Fruit fly (Drosophila melanogaster) whole organism, wandering third instar larva: Measurements from ENCODE around the gene CG3294.

ENCODE experiments used
- Abd-B ChIP-seq: fragments of >200 bp; optimal IDR thresholded peaks from 2 replicates; lab custom pipeline; 2017; ENCODE audit warnings: missing biosample characterization, missing genetic modification characterization
- CG32264 ChIP-seq: fragments of 200-800 bp; sonication (Bioruptor generic); optimal IDR thresholded peaks from 2 replicates; lab custom pipeline; 2016; ENCODE audit warnings: missing biosample characterization, missing genetic modification characterization
- CG9705 ChIP-seq: fragments of 200-800 bp; sonication (Bioruptor generic); optimal IDR thresholded peaks from 2 replicates; lab custom pipeline; 2018; ENCODE audit warnings: missing biosample characterization, mild to moderate bottlenecking, missing genetic modification characterization
- CrebA ChIP-seq: fragments of 200-800 bp; sonication (Bioruptor generic); optimal IDR thresholded peaks from 2 replicates; lab custom pipeline; 2016; ENCODE audit warnings: missing biosample characterization, mild to moderate bottlenecking, missing genetic modification characterization, borderline replicate concordance
- Dfd ChIP-seq: fragments of >200 bp; optimal IDR thresholded peaks from 2 replicates; lab custom pipeline; 2017; ENCODE audit warnings: missing biosample characterization, missing genetic modification characterization
- Dif ChIP-seq: fragments of 200-275, 200-300 bp; sonication (Bioruptor generic); optimal IDR thresholded peaks from 2 replicates; lab custom pipeline; 2018; ENCODE audit warnings: missing biosample characterization, missing genetic modification characterization; ENCODE audit not compliant: partially characterized antibody
- GATAd ChIP-seq: sonication (Bioruptor generic); optimal IDR thresholded peaks from 2 replicates; lab custom pipeline; 2016; ENCODE audit warnings: missing biosample characterization, missing genetic modification characterization
- HLH106 ChIP-seq: fragments of 200-800 bp; optimal IDR thresholded peaks from 3 replicates; lab custom pipeline; 2019; ENCODE audit warnings: missing biosample characterization, mild to moderate bottlenecking, missing genetic modification characterization, moderate library complexity
- Hnf4 ChIP-seq: fragments of 200-800 bp; sonication (Bioruptor generic); optimal IDR thresholded peaks from 2 replicates; lab custom pipeline; 2016; ENCODE audit warnings: missing biosample characterization, mild to moderate bottlenecking, missing genetic modification characterization
- Hr78 ChIP-seq: fragments of >200 bp; optimal IDR thresholded peaks from 2 replicates; lab custom pipeline; 2017; ENCODE audit warnings: missing biosample characterization, missing genetic modification characterization
- Hr83 ChIP-seq: fragments of 200-300 bp; sonication (Bioruptor generic); optimal IDR thresholded peaks from 2 replicates; lab custom pipeline; 2016; ENCODE audit warnings: missing biosample characterization, mild to moderate bottlenecking, missing genetic modification characterization, moderate library complexity; ENCODE audit not compliant: poor library complexity, severe bottlenecking
- Jra ChIP-seq: sonication (Bioruptor generic); optimal IDR thresholded peaks from 2 replicates; lab custom pipeline; 2016; ENCODE audit warnings: missing biosample characterization, missing genetic modification characterization
- Mio ChIP-seq: sonication (Bioruptor generic); optimal IDR thresholded peaks from 2 replicates; lab custom pipeline; 2016; ENCODE audit warnings: missing biosample characterization, missing genetic modification characterization
- Myc ChIP-seq: fragments of >200 bp; optimal IDR thresholded peaks from 2 replicates; lab custom pipeline; 2017
- N ChIP-seq: fragments of >200 bp; optimal IDR thresholded peaks from 2 replicates; lab custom pipeline; 2018; ENCODE audit warnings: missing biosample characterization, missing external identifiers, missing genetic modification characterization
- OdsH ChIP-seq: fragments of 200-800 bp; sonication (Bioruptor generic); optimal IDR thresholded peaks from 2 replicates; lab custom pipeline; 2016; ENCODE audit warnings: missing biosample characterization, mild to moderate bottlenecking, missing genetic modification characterization
- Rel ChIP-seq, 2 experiments: fragments of 200-800 bp; sonication (Bioruptor generic) in 1 of 2; optimal IDR thresholded peaks; 2 replicates in 1 of 2; 3 replicates in 1 of 2; lab custom pipeline; 2016 to 2019; ENCODE audit warnings: mild to moderate bottlenecking in 2 of 2, missing biosample characterization in 2 of 2, missing genetic modification characterization in 2 of 2, moderate library complexity in 1 of 2
- Sp1 ChIP-seq: fragments of 200-800 bp; sonication (Bioruptor generic); optimal IDR thresholded peaks from 3 replicates; lab custom pipeline; 2019; ENCODE audit warnings: missing biosample characterization, mild to moderate bottlenecking, missing genetic modification characterization, moderate library complexity
- Vsx2 ChIP-seq: fragments of 200-300, 225-300 bp; sonication (Bioruptor generic); optimal IDR thresholded peaks from 2 replicates; lab custom pipeline; 2018; ENCODE audit warnings: missing biosample characterization, missing genetic modification characterization; ENCODE audit not compliant: partially characterized antibody
- br ChIP-seq: fragments of 200-800 bp; sonication (Bioruptor generic); optimal IDR thresholded peaks from 2 replicates; lab custom pipeline; 2016; ENCODE audit warnings: missing biosample characterization, missing genetic modification characterization
- brk ChIP-seq: fragments of 200-800 bp; sonication (Bioruptor generic); optimal IDR thresholded peaks from 2 replicates; lab custom pipeline; 2016; ENCODE audit warnings: missing biosample characterization, mild to moderate bottlenecking, missing genetic modification characterization
- dl ChIP-seq, 2 experiments: fragments of 175-275, 200-275 bp in 1 of 2; fragments of 200-275 bp in 1 of 2; sonication (Bioruptor generic); optimal IDR thresholded peaks; lab custom pipeline; 2018; ENCODE audit warnings: mild to moderate bottlenecking in 2 of 2, missing biosample characterization in 2 of 2, missing genetic modification characterization in 2 of 2, moderate library complexity in 2 of 2; ENCODE audit not compliant: partially characterized antibody in 2 of 2, insufficient read depth in 1 of 2
- dmrt93B ChIP-seq: fragments of 200-800 bp; sonication (Bioruptor generic); optimal IDR thresholded peaks from 2 replicates; lab custom pipeline; 2018; ENCODE audit warnings: missing biosample characterization, mild to moderate bottlenecking, missing genetic modification characterization
- dsf ChIP-seq: sonication (Bioruptor generic); optimal IDR thresholded peaks from 2 replicates; lab custom pipeline; 2016; ENCODE audit warnings: missing biosample characterization, missing genetic modification characterization, borderline replicate concordance
- ey ChIP-seq: fragments of 200-800 bp; sonication (Bioruptor generic); optimal IDR thresholded peaks from 2 replicates; lab custom pipeline; 2016; ENCODE audit warnings: missing biosample characterization, missing genetic modification characterization
- foxo ChIP-seq, 2 experiments: fragments of 200-800 bp; sonication (Bioruptor generic); optimal IDR thresholded peaks; 2 replicates in 1 of 2; 3 replicates in 1 of 2; lab custom pipeline; 2016 to 2017; ENCODE audit warnings: missing biosample characterization in 2 of 2, missing genetic modification characterization in 2 of 2
- fru ChIP-seq: fragments of 200-800 bp; sonication (Bioruptor generic); optimal IDR thresholded peaks from 3 replicates; lab custom pipeline; 2016; ENCODE audit warnings: missing biosample characterization, mild to moderate bottlenecking, missing genetic modification characterization
- h ChIP-seq: fragments of 200-800 bp; sonication (Bioruptor generic); optimal IDR thresholded peaks from 3 replicates; lab custom pipeline; 2016; ENCODE audit warnings: missing biosample characterization, mild to moderate bottlenecking, missing genetic modification characterization
- jim ChIP-seq: fragments of 175-275, 200-325 bp; sonication (Bioruptor generic); optimal IDR thresholded peaks from 2 replicates; lab custom pipeline; 2016; ENCODE audit warnings: missing biosample characterization, mild to moderate bottlenecking, missing genetic modification characterization
- lola ChIP-seq: fragments of >200 bp; optimal IDR thresholded peaks from 2 replicates; lab custom pipeline; 2017; ENCODE audit warnings: missing biosample characterization, missing genetic modification characterization
- pan ChIP-seq: fragments of >200 bp; optimal IDR thresholded peaks from 2 replicates; lab custom pipeline; 2017
- psq ChIP-seq: fragments of 200-800 bp; sonication (Bioruptor generic); optimal IDR thresholded peaks from 3 replicates; lab custom pipeline; 2017; ENCODE audit warnings: missing biosample characterization, mild to moderate bottlenecking, missing genetic modification characterization, moderate library complexity
- rgr ChIP-seq: fragments of 200-800 bp; sonication (Bioruptor generic); optimal IDR thresholded peaks from 3 replicates; lab custom pipeline; 2016; ENCODE audit warnings: missing biosample characterization, mild to moderate bottlenecking, missing genetic modification characterization
- sage ChIP-seq: fragments of 200-800 bp; sonication (Bioruptor generic); optimal IDR thresholded peaks from 2 replicates; lab custom pipeline; 2016; ENCODE audit warnings: missing biosample characterization, mild to moderate bottlenecking, missing genetic modification characterization
- sv ChIP-seq: fragments of 200-800 bp; sonication (Bioruptor generic); optimal IDR thresholded peaks from 3 replicates; lab custom pipeline; 2016; ENCODE audit warnings: missing biosample characterization, missing genetic modification characterization
- tai ChIP-seq: sonication (Bioruptor generic); optimal IDR thresholded peaks from 2 replicates; lab custom pipeline; 2016; ENCODE audit warnings: missing biosample characterization, missing genetic modification characterization
- usp ChIP-seq: fragments of >200 bp; optimal IDR thresholded peaks from 2 replicates; lab custom pipeline; 2017; ENCODE audit warnings: missing biosample characterization, missing genetic modification characterization
- woc ChIP-seq: sonication (Bioruptor generic); optimal IDR thresholded peaks from 2 replicates; lab custom pipeline; 2016; ENCODE audit warnings: missing biosample characterization, mild to moderate bottlenecking, missing genetic modification characterization

CG3294 gene

DNA sequence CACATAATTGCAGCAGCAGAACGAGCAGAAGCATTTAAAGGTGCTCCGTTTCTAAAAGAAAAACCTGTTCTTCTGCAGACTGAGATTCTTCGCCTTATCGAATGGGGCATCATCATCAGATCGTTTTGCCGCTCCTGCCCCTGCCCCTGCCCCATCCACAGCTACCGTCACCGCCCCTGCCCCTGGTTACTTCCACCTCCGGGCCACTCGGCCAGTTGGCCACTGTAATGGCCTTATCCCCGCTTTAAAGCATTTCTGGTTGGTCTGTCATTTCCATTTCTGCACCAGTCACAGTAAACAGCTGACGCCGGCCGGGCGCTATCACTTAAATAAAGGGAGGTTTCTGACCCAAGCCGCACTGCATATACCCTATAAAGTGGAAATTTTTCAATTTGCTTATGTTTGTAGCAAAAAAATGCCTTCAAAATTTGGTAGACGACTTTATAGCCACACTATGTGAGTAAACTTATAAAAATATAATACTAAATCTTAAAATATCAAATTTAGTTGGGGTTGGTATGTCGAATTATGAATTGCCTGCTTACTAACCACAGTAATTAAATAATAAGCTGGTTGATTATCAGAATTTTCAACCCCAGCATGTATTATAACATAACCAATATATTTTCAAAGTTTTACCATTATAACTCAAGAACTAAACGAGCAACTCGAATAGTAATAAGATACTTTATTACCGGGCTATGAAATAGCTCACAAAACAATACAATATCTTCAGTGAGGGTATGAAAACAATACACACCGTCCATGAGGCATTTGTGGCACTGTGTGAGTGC is 16.5 kb downstream of the CG3294 start:
- TF ChIP-seq tai (GFP tag; lab: Kevin White, UChicago) (peak; percentile 31), br (GFP tag; lab: Kevin White, UChicago) (peak; percentile 45), rgr (GFP tag; lab: Kevin White, UChicago) (peak; percentile 57), foxo (GFP tag; optimal IDR thresholded peaks at IDR 0.05; lab: Kevin White, UChicago) (peak in 1 of 2 experiments; percentile 70), dmrt93B (peak; percentile 64), dl (GFP tag; optimal IDR thresholded peaks at IDR 0.05; lab: Kevin White, UChicago; ENCODE audit: insufficient read depth in 1 of 2, partially characterized antibody in 2 of 2) (no peak), sv (GFP tag; lab: Kevin White, UChicago) (peak; percentile 51), brk (GFP tag; lab: Kevin White, UChicago) (peak; percentile 20), jim (GFP tag; lab: Kevin White, UChicago) (no peak), usp (GFP tag; lab: Kevin White, UChicago) (no peak), Sp1 (GFP tag; lab: Kevin White, UChicago) (peak; percentile 82), Hnf4 (GFP tag; lab: Kevin White, UChicago) (peak; percentile 49), h (GFP tag; lab: Kevin White, UChicago) (peak; percentile 58), Vsx2 (GFP tag; lab: Kevin White, UChicago) (no peak), woc (GFP tag; lab: Kevin White, UChicago) (peak; percentile 93), OdsH (GFP tag; lab: Kevin White, UChicago) (peak; percentile 68), Abd-B (GFP tag; lab: Kevin White, UChicago) (no peak), HLH106 (tag; lab: Kevin White, UChicago) (peak; percentile 75), sage (GFP tag; lab: Kevin White, UChicago) (no peak), Hr78 (GFP tag; lab: Kevin White, UChicago) (no peak), Myc (lab: Kevin White, UChicago) (no peak), CrebA (GFP tag; lab: Kevin White, UChicago) (no peak), CG9705 (GFP tag; lab: Kevin White, UChicago) (peak; percentile 60), Rel (GFP tag; optimal IDR thresholded peaks at IDR 0.05; lab: Kevin White, UChicago) (no peak), Rel (tag; optimal IDR thresholded peaks at IDR 0.05; lab: Kevin White, UChicago) (no peak), fru (peak; percentile 62), psq (GFP tag; lab: Kevin White, UChicago) (peak; percentile 69), lola (no peak), dsf (GFP tag; lab: Kevin White, UChicago) (peak; percentile 5), ey (GFP tag; lab: Kevin White, UChicago) (peak; percentile 60)

DNA sequence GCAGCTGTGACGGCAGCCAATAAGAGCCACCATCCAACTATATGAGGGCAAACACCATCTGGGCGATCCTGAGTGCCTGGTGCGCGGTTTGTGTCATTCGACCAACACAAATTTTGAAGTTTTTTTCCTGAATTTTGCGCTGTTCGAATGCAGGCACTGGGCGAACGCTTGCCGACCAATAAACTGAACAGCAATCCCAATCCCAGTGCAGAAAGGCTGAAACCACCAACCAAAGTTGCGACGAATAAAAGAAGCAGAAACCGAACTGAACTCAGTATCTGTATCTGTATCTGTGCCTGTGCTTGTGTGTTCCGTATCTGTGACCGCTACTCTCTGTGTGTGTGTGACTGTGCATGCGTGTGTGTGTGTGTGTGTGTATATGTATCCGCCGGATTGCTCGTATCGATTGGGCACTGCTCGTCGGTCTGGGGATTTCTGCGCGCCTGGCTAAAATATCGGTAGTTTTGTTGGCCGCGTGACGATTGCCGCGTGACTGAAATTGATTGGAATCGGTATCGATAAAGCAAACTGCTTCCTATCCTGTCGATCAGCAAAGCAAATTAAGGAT is 17.2 kb downstream of the CG3294 start:
- TF ChIP-seq fru (peak; percentile 92), woc (GFP tag; lab: Kevin White, UChicago) (no peak), dsf (GFP tag; lab: Kevin White, UChicago) (no peak), pan (lab: Kevin White, UChicago) (no peak), psq (GFP tag; lab: Kevin White, UChicago) (no peak), sage (GFP tag; lab: Kevin White, UChicago) (no peak), dmrt93B (no peak), br (GFP tag; lab: Kevin White, UChicago) (no peak), ey (GFP tag; lab: Kevin White, UChicago) (no peak), N (GFP tag; lab: Kevin White, UChicago) (peak; percentile 98), GATAd (GFP tag; lab: Kevin White, UChicago) (no peak), Jra (peak; percentile 57), CrebA (GFP tag; lab: Kevin White, UChicago) (peak; percentile 95), tai (GFP tag; lab: Kevin White, UChicago) (no peak), usp (GFP tag; lab: Kevin White, UChicago) (no peak), CG9705 (GFP tag; lab: Kevin White, UChicago) (no peak), HLH106 (tag; lab: Kevin White, UChicago) (peak; percentile 14), OdsH (GFP tag; lab: Kevin White, UChicago) (peak; percentile 8), h (GFP tag; lab: Kevin White, UChicago) (no peak), Hr78 (GFP tag; lab: Kevin White, UChicago) (peak; percentile 45), CG32264 (GFP tag; lab: Kevin White, UChicago) (no peak), foxo (GFP tag; optimal IDR thresholded peaks at IDR 0.05; lab: Kevin White, UChicago) (peak in 1 of 2 experiments; percentile 75), Hnf4 (GFP tag; lab: Kevin White, UChicago) (peak; percentile 21), Rel (GFP tag; optimal IDR thresholded peaks at IDR 0.05; lab: Kevin White, UChicago) (peak; percentile 97), Rel (tag; optimal IDR thresholded peaks at IDR 0.05; lab: Kevin White, UChicago) (peak; percentile 77), rgr (GFP tag; lab: Kevin White, UChicago) (no peak), Mio (GFP tag; lab: Kevin White, UChicago) (no peak), sv (GFP tag; lab: Kevin White, UChicago) (no peak), dl (GFP tag; optimal IDR thresholded peaks at IDR 0.05; lab: Kevin White, UChicago; ENCODE audit: insufficient read depth in 1 of 2, partially characterized antibody in 2 of 2) (peak; percentile 40 to 70), Sp1 (GFP tag; lab: Kevin White, UChicago) (no peak), Dfd (no peak), Hr83 (GFP tag; lab: Kevin White, UChicago) (peak; percentile 24), Dif (peak; percentile 94), brk (GFP tag; lab: Kevin White, UChicago) (peak; percentile 47), jim (GFP tag; lab: Kevin White, UChicago) (no peak), lola (no peak), Vsx2 (GFP tag; lab: Kevin White, UChicago) (peak; percentile 76), Myc (lab: Kevin White, UChicago) (no peak), Abd-B (GFP tag; lab: Kevin White, UChicago) (peak; percentile 75)
- TF ChIP-seq, all 38 proteins: peak for 16
